Worm (Caenorhabditis elegans): Measurements from ENCODE around the gene clec-174.
"Not testable (repeated sequence)": the region's sequence is repeated elsewhere in the genome, so short reads cannot be mapped to it uniquely, and the experiment has no call there.

Gene clec-174

DNA sequence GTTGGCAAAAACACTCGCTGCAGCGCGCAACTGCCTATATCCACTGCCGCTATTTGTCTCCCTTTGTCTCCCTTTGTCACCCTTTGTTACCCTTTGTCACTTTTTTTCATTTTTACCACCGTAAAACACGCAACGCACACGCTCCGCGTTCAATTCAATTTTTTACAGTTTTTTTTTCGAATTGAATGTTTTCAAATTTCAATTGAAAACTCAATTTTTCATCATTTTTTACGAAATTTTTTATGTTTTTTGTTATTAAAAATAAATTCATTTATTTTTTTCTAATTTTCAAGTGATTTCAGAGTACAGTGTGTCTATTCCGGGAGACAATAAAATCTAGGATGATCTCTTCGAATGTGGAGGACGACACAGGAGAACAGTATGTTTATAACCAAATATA lies 1.5 kb upstream of the clec-174 start, which contains the start of gene Y46C8AL.11:
TSS of gene Y46C8AL.11 (plus strand) at position 301 of the 400 bp plus-strand sequence.
- TF ChIP-seq dao-5 (tag; optimal IDR thresholded peaks at IDR 0.05) = no peak
- no peak for TF ChIP-seq him-1 (tag; optimal IDR thresholded peaks at IDR 0.05)
- no peak for TF ChIP-seq W03F9.2 (tag; optimal IDR thresholded peaks at IDR 0.05)

DNA sequence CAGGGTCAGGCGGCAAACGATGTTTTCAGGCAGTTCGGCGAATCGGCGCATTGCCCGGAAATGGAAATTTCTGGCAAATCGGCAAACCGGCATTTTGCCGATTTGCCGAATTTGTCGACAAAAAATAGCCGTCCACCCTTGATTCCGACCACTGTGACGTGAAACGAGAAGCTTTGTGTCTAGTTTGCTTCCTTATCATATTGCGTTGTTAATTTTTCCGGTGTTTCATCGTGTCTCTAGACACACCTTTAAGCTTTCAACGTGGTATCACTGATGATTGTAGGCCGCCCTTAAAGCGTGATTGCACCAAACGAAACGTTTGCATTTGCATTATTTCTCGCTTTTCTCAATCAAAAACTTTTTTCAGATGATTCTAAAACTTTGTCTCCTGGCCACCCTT lies 4.4 kb downstream of the clec-174 start, which contains the start of gene clec-71:
TSS of gene clec-71 (plus strand) at position 362 of the 400 bp plus-strand sequence.
- TF ChIP-seq W03F9.2 (tag; optimal IDR thresholded peaks at IDR 0.05) = no peak
- TF ChIP-seq him-1 (tag; optimal IDR thresholded peaks at IDR 0.05) = no peak
- TF ChIP-seq dao-5 (tag; optimal IDR thresholded peaks at IDR 0.05) = no peak

DNA sequence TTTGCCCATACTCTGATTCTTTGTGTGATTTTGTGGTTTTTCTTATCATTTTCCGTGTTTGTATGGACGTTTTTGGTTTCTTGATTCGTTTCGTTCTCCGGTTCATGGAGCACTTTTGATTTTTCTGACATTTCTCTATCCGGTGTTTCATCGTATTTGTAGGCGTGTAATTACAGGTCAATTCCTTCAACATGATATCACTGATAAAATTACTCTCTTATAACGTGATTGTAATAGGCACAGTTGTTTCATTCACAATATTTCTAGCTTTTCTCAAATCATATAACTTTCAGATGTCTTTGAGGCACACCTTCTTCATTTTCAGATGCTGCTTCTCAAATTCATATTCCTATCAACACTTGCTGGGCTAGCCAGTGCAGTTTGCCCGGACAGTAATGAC lies 9.1 kb downstream of the clec-174 start, which contains the start of gene clec-70:
TSS of gene clec-70 (plus strand) at position 301 of the 400 bp plus-strand sequence.
- TF ChIP-seq dao-5, him-1, W03F9.2 (tag; optimal IDR thresholded peaks at IDR 0.05): not testable (repeated sequence)

DNA sequence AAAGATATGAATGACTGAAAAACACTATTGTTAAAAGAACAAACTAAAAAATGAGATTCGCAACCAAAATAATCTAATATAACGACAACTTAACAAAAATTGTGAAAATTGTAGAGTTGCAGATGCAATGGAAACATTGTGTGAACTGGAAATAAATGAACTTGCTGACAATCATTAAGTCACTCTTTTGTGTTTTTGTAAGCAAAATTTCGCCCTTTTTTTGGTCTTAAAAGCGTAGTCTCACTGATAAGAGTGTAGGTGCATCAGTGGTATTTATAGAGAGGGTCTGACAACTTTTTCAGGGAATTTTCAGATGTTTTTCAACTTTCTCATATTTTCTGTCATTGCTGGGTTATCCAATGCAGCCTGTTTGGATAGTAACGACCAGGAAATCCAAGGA lies 15.4 kb downstream of the clec-174 start, which contains the start of gene clec-68:
TSS of gene clec-68 (plus strand) at position 301 of the 400 bp plus-strand sequence.
- no peak for TF ChIP-seq dao-5 (tag; optimal IDR thresholded peaks at IDR 0.05)
- TF ChIP-seq W03F9.2 (tag; optimal IDR thresholded peaks at IDR 0.05) = no peak
- no peak for TF ChIP-seq him-1 (tag; optimal IDR thresholded peaks at IDR 0.05)

DNA sequence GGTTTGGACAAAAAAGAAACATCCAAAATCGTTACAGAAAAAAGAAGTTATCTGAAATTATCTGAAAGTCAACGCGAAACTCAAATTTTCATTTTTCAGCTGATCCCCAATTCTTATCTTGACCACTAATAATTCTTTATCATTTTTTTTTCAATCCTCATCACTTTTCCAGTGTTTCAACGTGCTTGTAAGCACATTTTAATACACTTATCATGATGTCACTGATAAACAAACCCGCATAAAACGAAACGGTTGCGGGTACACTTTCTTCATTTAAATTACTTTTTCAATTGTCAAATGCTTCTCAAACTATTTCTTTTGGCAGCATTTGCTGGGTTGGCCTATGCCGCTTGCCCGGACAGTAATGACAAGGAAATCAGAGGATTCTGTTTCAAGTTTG lies 19.6 kb downstream of the clec-174 start, which contains the start of gene clec-67:
TSS of gene clec-67 (plus strand) at position 268 of the 400 bp plus-strand sequence.
- TF ChIP-seq W03F9.2 (tag; optimal IDR thresholded peaks at IDR 0.05) (no peak), dao-5 (tag; optimal IDR thresholded peaks at IDR 0.05) (no peak), him-1 (tag; optimal IDR thresholded peaks at IDR 0.05) (no peak)

DNA sequence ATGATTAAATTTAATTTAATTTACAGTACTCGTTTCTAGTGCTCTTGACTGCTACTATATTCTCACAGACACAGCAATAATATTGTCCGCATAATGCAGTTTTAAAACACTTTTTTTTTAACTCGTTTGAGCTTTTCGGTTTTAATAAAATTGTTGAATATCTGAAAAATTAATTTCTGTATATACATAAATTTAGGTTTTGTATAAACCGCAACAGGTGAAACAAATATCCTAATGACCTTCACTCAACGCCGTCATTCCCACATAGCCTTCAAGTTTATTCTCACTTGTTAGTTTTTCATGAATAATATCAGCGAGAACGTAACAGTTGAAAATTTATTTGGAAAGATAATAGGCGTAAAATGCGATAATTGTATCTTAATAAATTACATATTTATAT lies 22.0 kb downstream of the clec-174 start, which contains the start of gene srz-19:
TSS of gene srz-19 (plus strand) at position 301 of the 400 bp plus-strand sequence.
- TF ChIP-seq him-1 (tag; optimal IDR thresholded peaks at IDR 0.05) (no peak), dao-5 (tag; optimal IDR thresholded peaks at IDR 0.05) (no peak), W03F9.2 (tag; optimal IDR thresholded peaks at IDR 0.05) (no peak)

DNA sequence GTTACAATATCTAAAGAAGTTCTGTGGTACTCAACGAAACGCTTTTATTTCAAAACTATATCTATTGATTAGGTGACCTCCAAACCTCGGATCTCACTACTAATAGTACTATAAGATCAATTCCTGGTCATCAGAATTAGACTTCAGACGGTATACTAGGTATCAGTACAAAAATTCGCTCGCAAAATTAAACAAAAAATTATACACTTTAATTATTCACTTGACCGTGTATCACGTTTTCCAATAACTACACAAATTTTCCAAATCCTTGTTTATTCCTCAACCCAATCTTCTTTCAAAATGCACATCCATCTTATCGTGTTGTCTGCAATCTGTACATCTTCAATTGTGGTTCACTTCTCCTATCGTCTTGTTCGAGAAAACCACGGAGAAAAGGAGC lies 23.3 kb downstream of the clec-174 start, which contains the start of gene F56D6.23:
TSS of gene F56D6.23 (plus strand) at position 301 of the 400 bp plus-strand sequence.
- TF ChIP-seq him-1 (tag; optimal IDR thresholded peaks at IDR 0.05) = no peak
- TF ChIP-seq W03F9.2 (tag; optimal IDR thresholded peaks at IDR 0.05) = no peak
- TF ChIP-seq dao-5 (tag; optimal IDR thresholded peaks at IDR 0.05) = no peak

DNA sequence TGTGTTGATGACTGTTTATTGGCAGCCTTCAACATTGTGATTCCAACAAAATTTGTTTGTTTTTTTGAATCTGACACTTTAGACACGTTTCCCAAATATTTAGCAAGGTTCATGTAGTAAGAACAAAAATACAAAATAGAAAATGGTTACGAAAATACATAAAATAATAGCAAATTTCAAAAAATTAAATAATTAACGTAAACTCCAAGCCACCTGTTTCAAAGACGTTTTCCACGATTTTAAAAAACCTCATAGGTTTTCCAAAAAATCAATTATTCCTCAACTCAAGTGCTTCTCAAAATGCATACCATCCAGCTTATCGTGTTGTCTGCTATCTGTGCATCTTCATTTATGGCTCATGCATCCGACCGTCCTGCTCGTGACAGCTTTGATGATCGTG lies 24.1 kb downstream of the clec-174 start, which contains the start of gene F56D6.14:
TSS of gene F56D6.14 (plus strand) at position 301 of the 400 bp plus-strand sequence.
- TF ChIP-seq him-1 (tag; optimal IDR thresholded peaks at IDR 0.05) = no peak
- TF ChIP-seq dao-5 (tag; optimal IDR thresholded peaks at IDR 0.05) = no peak

DNA sequence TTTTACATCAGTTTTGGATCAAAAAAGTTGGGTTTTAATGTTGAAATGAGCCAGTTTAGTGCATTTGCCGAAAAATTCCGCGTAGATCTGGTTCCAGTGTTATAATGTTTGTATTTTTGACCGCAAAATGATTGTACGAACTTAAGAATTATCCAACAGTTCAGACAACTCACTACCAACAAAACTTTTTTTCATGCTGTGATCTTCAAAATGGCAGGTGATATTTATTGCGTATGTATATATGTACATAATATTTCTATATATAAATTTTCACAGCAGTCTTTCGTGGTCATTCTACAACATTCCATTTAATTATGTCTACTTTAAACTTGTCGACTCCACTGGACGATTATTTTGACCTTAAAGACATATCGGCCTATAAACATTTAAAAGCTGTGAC lies 26.2 kb downstream of the clec-174 start, which contains the start of gene srz-20:
TSS of gene srz-20 (plus strand) at position 301 of the 400 bp plus-strand sequence.
- TF ChIP-seq W03F9.2 (tag; optimal IDR thresholded peaks at IDR 0.05) (no peak), dao-5 (tag; optimal IDR thresholded peaks at IDR 0.05) (no peak), him-1 (tag; optimal IDR thresholded peaks at IDR 0.05) (no peak)

DNA sequence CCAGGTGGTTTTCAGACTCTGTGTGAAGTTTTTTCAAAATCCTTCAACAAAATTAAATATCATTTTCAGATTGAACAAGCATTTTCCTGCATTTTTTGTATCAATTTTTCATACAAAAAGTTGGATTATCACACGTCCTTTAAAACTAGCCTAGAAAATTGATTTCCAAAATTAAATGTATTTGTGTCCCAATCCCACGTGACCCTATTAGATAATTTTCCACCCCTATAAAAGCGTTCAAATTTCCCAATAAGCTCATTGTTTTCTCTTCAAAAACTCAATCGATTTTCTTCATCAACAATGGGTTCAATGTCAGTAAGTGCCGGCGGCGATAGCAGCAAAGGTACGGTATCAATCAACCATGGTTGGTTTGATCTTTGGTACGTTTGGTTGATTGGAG lies 27.0 kb downstream of the clec-174 start, which contains the start of gene F56D6.19:
TSS of gene F56D6.19 (plus strand) at position 301 of the 400 bp plus-strand sequence.
- TF ChIP-seq dao-5 (tag; optimal IDR thresholded peaks at IDR 0.05) (no peak), him-1 (tag; optimal IDR thresholded peaks at IDR 0.05) (no peak), W03F9.2 (tag; optimal IDR thresholded peaks at IDR 0.05) (no peak)

DNA sequence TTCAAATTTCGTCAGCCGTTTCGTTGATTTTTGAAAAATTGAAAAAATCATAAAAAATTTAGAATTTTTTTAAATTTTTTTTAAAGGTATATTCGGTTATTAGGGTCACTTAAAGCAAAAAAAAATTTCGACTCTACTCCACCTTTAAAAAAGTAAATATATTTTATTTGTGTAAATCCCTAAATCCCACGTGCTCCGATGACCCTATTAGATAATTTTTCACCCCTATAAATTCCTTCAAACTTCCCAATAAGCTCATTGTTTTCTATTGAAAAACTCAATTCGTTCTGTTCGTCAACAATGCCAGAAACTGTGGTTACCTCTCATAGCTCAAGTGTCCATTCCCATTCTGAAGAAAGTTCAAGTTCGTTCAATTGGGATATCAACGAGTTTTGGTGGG lies 28.9 kb downstream of the clec-174 start, which contains the start of gene F56D6.20:
TSS of gene F56D6.20 (plus strand) at position 301 of the 400 bp plus-strand sequence.
- no peak for TF ChIP-seq W03F9.2 (tag; optimal IDR thresholded peaks at IDR 0.05)
- TF ChIP-seq him-1 (tag; optimal IDR thresholded peaks at IDR 0.05) = no peak
- no peak for TF ChIP-seq dao-5 (tag; optimal IDR thresholded peaks at IDR 0.05)

DNA sequence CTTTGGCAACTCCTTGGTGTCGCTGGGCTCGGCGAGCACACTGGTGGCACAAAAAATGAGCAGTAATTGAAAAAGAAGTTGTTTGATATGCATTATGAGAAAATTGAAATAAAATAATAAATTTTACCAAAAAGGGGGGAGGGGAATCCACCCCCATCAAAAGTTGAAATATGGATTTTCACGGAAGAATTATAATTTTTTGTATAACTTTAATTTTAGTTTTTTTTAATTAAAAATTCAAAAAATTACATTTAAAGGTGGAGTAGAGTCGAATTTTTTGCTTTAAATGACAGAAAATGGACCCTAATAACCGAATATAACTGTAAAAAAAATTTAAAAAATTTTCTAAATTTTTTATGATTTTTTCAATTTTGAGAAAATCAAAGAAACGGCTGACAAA lies 29.7 kb downstream of the clec-174 start, which contains the start of gene F56D6.18:
TSS of gene F56D6.18 (minus strand) at position 101 of the 400 bp plus-strand sequence.
- TF ChIP-seq W03F9.2, dao-5, him-1 (tag; optimal IDR thresholded peaks at IDR 0.05): not testable (repeated sequence)

DNA sequence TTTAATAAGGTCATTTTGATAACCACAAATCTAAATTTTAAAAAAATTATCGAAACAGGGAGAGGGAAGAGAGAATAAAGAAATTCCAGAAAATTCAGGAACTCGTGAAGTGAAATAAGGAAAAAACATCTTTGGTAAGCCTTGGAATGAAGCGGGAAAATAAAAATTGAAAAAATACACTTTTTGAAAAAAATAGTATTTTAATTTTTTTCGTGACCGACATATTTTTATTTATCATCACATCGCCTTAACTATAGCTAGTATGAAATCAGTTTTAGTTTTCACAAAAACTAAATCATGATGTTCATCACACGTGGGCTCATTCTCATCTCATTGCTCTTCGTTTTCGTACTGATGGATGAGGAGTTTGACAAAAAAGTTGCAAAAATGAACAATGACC lies 32.4 kb downstream of the clec-174 start, which contains the start of gene F56D6.13:
TSS of gene F56D6.13 (plus strand) at position 301 of the 400 bp plus-strand sequence.
- TF ChIP-seq W03F9.2 (tag; optimal IDR thresholded peaks at IDR 0.05) = no peak
- no peak for TF ChIP-seq him-1 (tag; optimal IDR thresholded peaks at IDR 0.05)
- TF ChIP-seq dao-5 (tag; optimal IDR thresholded peaks at IDR 0.05) = no peak

DNA sequence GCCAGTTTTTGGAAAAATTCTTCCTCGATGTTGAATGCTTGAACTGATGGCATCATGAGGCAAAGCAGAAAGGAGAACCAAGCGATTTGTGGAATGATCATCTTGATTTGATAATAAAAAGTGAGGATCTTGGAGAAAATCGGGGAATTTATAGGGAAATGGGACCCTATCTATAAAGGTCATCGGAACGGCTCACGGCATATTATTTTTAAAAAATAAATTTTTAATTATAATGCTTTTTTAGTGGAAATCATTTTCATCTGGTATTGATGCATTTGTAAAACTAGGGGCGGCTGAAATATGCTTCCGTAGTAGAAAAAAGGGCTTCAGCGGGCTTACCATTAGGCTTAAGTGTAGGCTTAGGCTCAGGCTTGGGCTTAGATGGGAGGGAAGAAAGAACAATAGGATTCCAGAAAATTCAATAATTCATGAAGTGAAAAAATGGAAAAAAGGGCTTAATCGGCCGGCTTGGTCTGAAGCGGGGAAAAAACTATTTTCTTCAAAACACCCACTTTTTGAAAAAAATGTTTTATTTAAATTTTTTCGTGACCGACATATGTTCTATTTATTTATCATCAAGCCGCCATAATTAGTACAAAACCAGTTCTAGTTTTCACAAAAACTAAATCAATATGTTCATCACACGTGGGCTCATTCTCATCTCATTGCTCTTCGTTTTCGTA lies 33.9 kb downstream of the clec-174 start, which contains the start of the genes F56D6.22 and F56D6.12:
TSS of gene F56D6.22 (minus strand) at position 101 of the 683 bp plus-strand sequence.
TSS of gene F56D6.12 (plus strand) at position 633 of the 683 bp plus-strand sequence.
- TF ChIP-seq dao-5 (tag; optimal IDR thresholded peaks at IDR 0.05) (no peak), him-1 (tag; optimal IDR thresholded peaks at IDR 0.05) (no peak), W03F9.2 (tag; optimal IDR thresholded peaks at IDR 0.05) (no peak)

All from whole organism, L4/young adult.